Worm (Caenorhabditis elegans) whole organism, L2 larva: ENCODE measurements around the gene T27C5.12.

Experiments
- C34F6.9 ChIP-seq: fragments of 150-350 bp; optimal IDR thresholded peaks from 2 replicates; lab custom pipeline; 2014; ENCODE audit warnings: missing biosample characterization, missing genetic modification characterization
- aly-2 ChIP-seq: fragments of 150-350 bp; optimal IDR thresholded peaks from 2 replicates; lab custom pipeline; 2014; ENCODE audit warnings: missing biosample characterization, missing genetic modification characterization
- ceh-82 ChIP-seq: fragments of 150-350 bp; optimal IDR thresholded peaks from 2 replicates; lab custom pipeline; 2014; ENCODE audit warnings: missing biosample characterization, missing genetic modification characterization
- sem-4 ChIP-seq: fragments of 150-350 bp; optimal IDR thresholded peaks from 2 replicates; lab custom pipeline; 2014; ENCODE audit warnings: missing biosample characterization, missing genetic modification reagents, missing genetic modification characterization
- snpc-4 ChIP-seq: fragments of 150-350 bp; optimal IDR thresholded peaks from 2 replicates; lab custom pipeline; 2014; ENCODE audit warnings: missing biosample characterization, missing genetic modification characterization
- ztf-11 ChIP-seq: sonication (generic microtip); optimal IDR thresholded peaks from 2 replicates; lab custom pipeline; 2017; ENCODE audit warnings: missing biosample characterization, missing genetic modification characterization
- ztf-4 ChIP-seq: fragments of 150-350 bp; optimal IDR thresholded peaks from 2 replicates; lab custom pipeline; 2014; ENCODE audit warnings: missing biosample characterization, missing genetic modification characterization

- TF ChIP-seq snpc-4 (tag; lab: Kevin White, UChicago) (no peak), ceh-82 (tag; lab: Kevin White, UChicago) (no peak), aly-2 (no peak), sem-4 (tag; lab: Kevin White, UChicago) (no peak), ztf-11 (tag; lab: Kevin White, UChicago) (no peak), ztf-4 (tag; lab: Kevin White, UChicago) (no peak), C34F6.9 (tag; lab: Kevin White, UChicago) (no peak)
These were observed 43.0 kb downstream of the T27C5.12 start, which contains the start of gene str-200 for ce11 chrV:17458069-17458468.
